Fruit fly (Drosophila melanogaster) whole organism, pupa: ENCODE data around the gene CG7342.

Source experiments
- CG13204 ChIP-seq: fragments of 200-800 bp; sonication (Bioruptor generic); optimal IDR thresholded peaks from 2 replicates; lab custom pipeline; 2018; ENCODE audit warnings: missing biosample characterization, mild to moderate bottlenecking, missing genetic modification characterization, moderate library complexity
- CG15710 ChIP-seq: fragments of 200-800 bp; sonication (Bioruptor generic); optimal IDR thresholded peaks from 2 replicates; lab custom pipeline; 2018; ENCODE audit warnings: missing biosample characterization, mild to moderate bottlenecking, missing genetic modification characterization, moderate library complexity
- CG17806 ChIP-seq: fragments of 200-800 bp; sonication (Bioruptor generic); optimal IDR thresholded peaks from 2 replicates; lab custom pipeline; 2018; ENCODE audit warnings: missing biosample characterization, mild to moderate bottlenecking, missing genetic modification characterization, moderate library complexity
- CG4496 ChIP-seq: fragments of 200-800 bp; sonication (Bioruptor generic); IDR thresholded peaks from 3 replicates; pipeline ENCODE4 v1.3.6; 2022; ENCODE audit warnings: missing biosample characterization, missing genetic modification characterization
- CG9948 ChIP-seq: fragments of 200-800 bp; sonication (Bioruptor generic); optimal IDR thresholded peaks from 2 replicates; lab custom pipeline; 2018; ENCODE audit warnings: missing biosample characterization, mild to moderate bottlenecking, missing genetic modification characterization, moderate library complexity
- Pif1A ChIP-seq: fragments of 200-800 bp; sonication (Bioruptor generic); optimal IDR thresholded peaks from 3 replicates; lab custom pipeline; 2016; ENCODE audit warnings: missing biosample characterization, missing genetic modification characterization
- gl ChIP-seq: fragments of 200-800 bp; sonication (Bioruptor generic); optimal IDR thresholded peaks from 2 replicates; lab custom pipeline; 2018; ENCODE audit warnings: missing biosample characterization, mild to moderate bottlenecking, missing genetic modification characterization
- rn ChIP-seq: fragments of 200-800 bp; sonication (Bioruptor generic); IDR thresholded peaks from 2 replicates; pipeline ENCODE4 v1.3.6; 2022; ENCODE audit warnings: missing biosample characterization, missing genetic modification characterization

DNA sequence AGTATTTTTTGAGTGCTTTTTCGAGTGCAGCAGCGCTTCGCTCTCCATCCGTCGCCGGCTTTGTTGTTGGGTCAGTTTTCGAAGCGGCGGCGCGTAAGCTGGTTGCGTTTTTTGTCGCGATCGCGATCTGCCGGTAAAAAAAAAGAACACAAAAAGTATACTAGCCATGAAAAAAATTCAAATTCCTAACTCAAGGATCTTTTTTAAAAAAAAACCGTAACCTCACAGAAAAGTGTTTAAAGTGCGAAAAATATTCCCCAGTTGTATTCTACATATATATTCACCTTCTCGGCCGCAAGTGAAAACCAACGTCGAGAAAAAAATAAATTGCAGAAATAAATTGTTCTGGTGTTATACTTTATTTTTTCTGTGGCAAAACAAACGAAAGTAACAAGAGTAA lies 34.0 kb upstream of the CG7342 start:
- TF ChIP-seq CG13204 (GFP tag; lab: Kevin White, UChicago) (no peak), CG15710 (tag; lab: Kevin White, UChicago) (no peak), CG17806 (no peak), gl (no peak), Pif1A (no peak), CG4496 (GFP tag; lab: Robert Waterston, UW) (0 out of 3 replicates have a peak, but pooled peaks have one; percentile 50), CG9948 (tag; lab: Kevin White, UChicago) (no peak), rn (GFP tag; lab: Robert Waterston, UW) (no peak)
